Worm (Caenorhabditis elegans) whole organism, L1 larva: ENCODE measurements around the gene M03C11.3.

Source experiments
- C04F5.9 ChIP-seq: sonication (generic microtip); optimal IDR thresholded peaks from 2 replicates; lab custom pipeline; 2016; ENCODE audit warnings: missing genetic modification characterization, missing compliant biosample characterization
- C16A3.4 ChIP-seq: fragments of 150-350 bp; optimal IDR thresholded peaks from 2 replicates; lab custom pipeline; 2014; ENCODE audit warnings: missing biosample characterization, missing genetic modification characterization
- F16B12.6 ChIP-seq: fragments of 150-350 bp; optimal IDR thresholded peaks from 2 replicates; lab custom pipeline; 2014; ENCODE audit warnings: missing biosample characterization, missing genetic modification characterization
- aha-1 ChIP-seq: fragments of 150-350 bp; optimal IDR thresholded peaks from 2 replicates; lab custom pipeline; 2014; ENCODE audit warnings: missing biosample characterization, missing genetic modification characterization
- aly-2 ChIP-seq: fragments of 150-350 bp; optimal IDR thresholded peaks from 2 replicates; lab custom pipeline; 2014; ENCODE audit warnings: missing biosample characterization, missing genetic modification characterization
- blmp-1 ChIP-seq: fragments of 150-350 bp; optimal IDR thresholded peaks from 2 replicates; lab custom pipeline; 2014; ENCODE audit warnings: missing biosample characterization, missing genetic modification characterization
- ceh-8 ChIP-seq: fragments of 200-800 bp; sonication (Bioruptor generic); optimal IDR thresholded peaks from 2 replicates; lab custom pipeline; 2018; ENCODE audit warnings: mild to moderate bottlenecking, missing genetic modification characterization, moderate library complexity, missing compliant biosample characterization
- ceh-82 ChIP-seq, 3 experiments: fragments of 150-350 bp in 1 of 3; sonication (generic microtip) in 2 of 3; optimal IDR thresholded peaks; 2 replicates each; lab custom pipeline; 2014 to 2017; ENCODE audit warnings: missing biosample characterization in 3 of 3, missing genetic modification characterization in 3 of 3
- ceh-88 ChIP-seq: fragments of 200-800 bp; sonication (Bioruptor generic); IDR thresholded peaks from 2 replicates; pipeline ENCODE4 v1.3.6; 2022; ENCODE audit warnings: missing genetic modification characterization, missing compliant biosample characterization
- ces-1 ChIP-seq: fragments of 150-350 bp; optimal IDR thresholded peaks from 2 replicates; lab custom pipeline; 2014; ENCODE audit warnings: missing biosample characterization, missing genetic modification reagents, missing genetic modification characterization
- dpl-1 ChIP-seq, 3 experiments: fragments of 150-350 bp in 2 of 3; sonication (generic microtip) in 1 of 3; optimal IDR thresholded peaks; 2 replicates each; lab custom pipeline; 2014 to 2017; ENCODE audit warnings: missing biosample characterization in 3 of 3, missing genetic modification characterization in 3 of 3, missing genetic modification reagents in 3 of 3
- dsc-1 ChIP-seq: sonication (generic microtip); optimal IDR thresholded peaks from 2 replicates; lab custom pipeline; 2016; ENCODE audit warnings: mild to moderate bottlenecking, missing genetic modification characterization, missing compliant biosample characterization
- efl-1 ChIP-seq, 4 experiments: fragments of 150-350 bp; optimal IDR thresholded peaks in 3 of 4; peaks in 1 of 4; 1 replicate in 1 of 4; 2 replicates in 3 of 4; lab custom pipeline; 2014; ENCODE audit warnings: missing biosample characterization in 2 of 4, missing genetic modification characterization in 2 of 4, missing genetic modification reagents in 2 of 4
- egl-13 ChIP-seq: sonication (generic microtip); optimal IDR thresholded peaks from 2 replicates; lab custom pipeline; 2016; ENCODE audit warnings: missing genotype, missing genetic modification reagents, missing genetic modification characterization, missing compliant biosample characterization
- fkh-10 ChIP-seq: sonication (generic microtip); optimal IDR thresholded peaks from 2 replicates; lab custom pipeline; 2017; ENCODE audit warnings: missing biosample characterization, missing genetic modification reagents, missing genetic modification characterization
- fkh-8 ChIP-seq: sonication (generic microtip); optimal IDR thresholded peaks from 2 replicates; lab custom pipeline; 2016; ENCODE audit warnings: mild to moderate bottlenecking, missing genetic modification characterization, missing compliant biosample characterization
- irx-1 ChIP-seq: sonication (generic microtip); optimal IDR thresholded peaks from 2 replicates; lab custom pipeline; 2016; ENCODE audit warnings: missing genetic modification characterization, missing compliant biosample characterization
- isw-1 ChIP-seq: fragments of 200-800 bp; sonication (Bioruptor generic); IDR thresholded peaks from 2 replicates; pipeline ENCODE4 v1.3.6; 2022; ENCODE audit warnings: missing genetic modification characterization, missing compliant biosample characterization
- lin-13 ChIP-seq: fragments of 150-350 bp; optimal IDR thresholded peaks from 2 replicates; lab custom pipeline; 2014; ENCODE audit warnings: missing biosample characterization, missing genetic modification reagents, missing genetic modification characterization
- lin-14 ChIP-seq: fragments of 200-800 bp; sonication (Bioruptor generic); optimal IDR thresholded peaks from 2 replicates; lab custom pipeline; 2018; ENCODE audit warnings: mild to moderate bottlenecking, missing genetic modification characterization, moderate library complexity, missing compliant biosample characterization
- lin-15B ChIP-seq: fragments of 150-350 bp; sonication (generic microtip); optimal IDR thresholded peaks from 3 replicates; lab custom pipeline; 2014; ENCODE audit warnings: missing biosample characterization, missing genetic modification characterization
- lin-35 ChIP-seq, 2 experiments: fragments of 150-350 bp; optimal IDR thresholded peaks; 2 replicates each; lab custom pipeline; 2014; ENCODE audit warnings: missing biosample characterization in 2 of 2, missing genetic modification characterization in 2 of 2, missing genetic modification reagents in 2 of 2
- lir-3 ChIP-seq: sonication (generic microtip); optimal IDR thresholded peaks from 2 replicates; lab custom pipeline; 2016; ENCODE audit warnings: mild to moderate bottlenecking, missing genetic modification characterization, moderate library complexity, missing compliant biosample characterization; ENCODE audit not compliant: poor library complexity
- lsy-2 ChIP-seq, 2 experiments: fragments of 150-350 bp; optimal IDR thresholded peaks; 2 replicates each; lab custom pipeline; 2014; ENCODE audit warnings: missing biosample characterization in 2 of 2, missing genetic modification characterization in 2 of 2
- mab-9 ChIP-seq: fragments of 200-800 bp; sonication (Bioruptor generic); IDR thresholded peaks from 2 replicates; pipeline ENCODE4 v1.3.6; 2022; ENCODE audit warnings: missing genetic modification reagents, missing genetic modification characterization, missing compliant biosample characterization
- mep-1 ChIP-seq: fragments of 150-350 bp; optimal IDR thresholded peaks from 2 replicates; lab custom pipeline; 2014; ENCODE audit warnings: missing biosample characterization, missing genetic modification characterization
- nhr-19 ChIP-seq: fragments of 200-800 bp; sonication (Bioruptor generic); conservative IDR thresholded peaks from 2 replicates; pipeline ENCODE4 v1.3.6; 2022; ENCODE audit warnings: missing genetic modification characterization, missing compliant biosample characterization
- nhr-20 ChIP-seq: sonication (generic microtip); optimal IDR thresholded peaks from 2 replicates; lab custom pipeline; 2016; ENCODE audit warnings: mild to moderate bottlenecking, missing genetic modification characterization, missing compliant biosample characterization
- nhr-47 ChIP-seq: sonication (generic microtip); optimal IDR thresholded peaks from 2 replicates; lab custom pipeline; 2016; ENCODE audit warnings: mild to moderate bottlenecking, missing genetic modification characterization, moderate library complexity, missing compliant biosample characterization
- nhr-71 ChIP-seq: sonication (generic microtip); optimal IDR thresholded peaks from 2 replicates; lab custom pipeline; 2016; ENCODE audit warnings: mild to moderate bottlenecking, missing genetic modification characterization, moderate library complexity, missing compliant biosample characterization
- nhr-77 ChIP-seq: fragments of 150-350 bp; optimal IDR thresholded peaks from 2 replicates; lab custom pipeline; 2014; ENCODE audit warnings: missing biosample characterization, missing genetic modification characterization
- nhr-85 ChIP-seq: sonication (generic microtip); peaks from one replicate; lab custom pipeline; 2016; ENCODE audit warnings: missing genetic modification characterization, inconsistent platforms, missing compliant biosample characterization
- nhr-90 ChIP-seq: sonication (generic microtip); optimal IDR thresholded peaks from 2 replicates; lab custom pipeline; 2016; ENCODE audit warnings: mild to moderate bottlenecking, missing genetic modification characterization, missing compliant biosample characterization; ENCODE audit not compliant: poor library complexity
- rnt-1 ChIP-seq: sonication (generic microtip); optimal IDR thresholded peaks from 2 replicates; lab custom pipeline; 2016; ENCODE audit warnings: mild to moderate bottlenecking, missing genetic modification characterization, moderate library complexity, missing compliant biosample characterization
- snpc-4 ChIP-seq: fragments of 150-350 bp; optimal IDR thresholded peaks from 2 replicates; lab custom pipeline; 2014; ENCODE audit warnings: missing biosample characterization, missing genetic modification characterization
- snu-23 ChIP-seq: sonication (generic microtip); optimal IDR thresholded peaks from 2 replicates; lab custom pipeline; 2016; ENCODE audit warnings: missing genetic modification characterization, missing compliant biosample characterization
- swsn-7 ChIP-seq: sonication (generic microtip); optimal IDR thresholded peaks from 2 replicates; lab custom pipeline; 2016; ENCODE audit warnings: missing genetic modification characterization, missing compliant biosample characterization
- tbx-2 ChIP-seq: sonication (generic microtip); optimal IDR thresholded peaks from 2 replicates; lab custom pipeline; 2016; ENCODE audit warnings: missing genetic modification characterization, missing compliant biosample characterization
- unc-130 ChIP-seq: fragments of 150-350 bp; optimal IDR thresholded peaks from 2 replicates; lab custom pipeline; 2017; ENCODE audit warnings: missing biosample characterization, missing genetic modification characterization, inconsistent platforms
- unc-86 ChIP-seq: sonication (generic microtip); optimal IDR thresholded peaks from 2 replicates; lab custom pipeline; 2016; ENCODE audit warnings: missing genetic modification characterization, missing compliant biosample characterization
- unc-98 ChIP-seq: fragments of 200-800 bp; sonication (Bioruptor generic); IDR thresholded peaks from 2 replicates; pipeline ENCODE4 v1.3.6; 2022; ENCODE audit warnings: missing genetic modification characterization, missing compliant biosample characterization
- vab-15 ChIP-seq: sonication (generic microtip); optimal IDR thresholded peaks from 2 replicates; lab custom pipeline; 2017; ENCODE audit warnings: missing genotype, mild to moderate bottlenecking, missing genetic modification characterization, missing compliant biosample characterization
- xbp-1 ChIP-seq: sonication (generic microtip); optimal IDR thresholded peaks from 2 replicates; lab custom pipeline; 2016; ENCODE audit warnings: missing genetic modification characterization, missing compliant biosample characterization
- ztf-11 ChIP-seq, 2 experiments: sonication (generic microtip); optimal IDR thresholded peaks; 2 replicates each; lab custom pipeline; 2016 to 2017; ENCODE audit warnings: missing genetic modification characterization in 2 of 2, missing biosample characterization in 1 of 2, missing compliant biosample characterization in 1 of 2

Gene M03C11.3

ce11 chrIII:10432104-10432503 lies 27.2 kb downstream of the M03C11.3 start (continued):
- TF ChIP-seq tbx-2 = peak; percentile 3

DNA sequence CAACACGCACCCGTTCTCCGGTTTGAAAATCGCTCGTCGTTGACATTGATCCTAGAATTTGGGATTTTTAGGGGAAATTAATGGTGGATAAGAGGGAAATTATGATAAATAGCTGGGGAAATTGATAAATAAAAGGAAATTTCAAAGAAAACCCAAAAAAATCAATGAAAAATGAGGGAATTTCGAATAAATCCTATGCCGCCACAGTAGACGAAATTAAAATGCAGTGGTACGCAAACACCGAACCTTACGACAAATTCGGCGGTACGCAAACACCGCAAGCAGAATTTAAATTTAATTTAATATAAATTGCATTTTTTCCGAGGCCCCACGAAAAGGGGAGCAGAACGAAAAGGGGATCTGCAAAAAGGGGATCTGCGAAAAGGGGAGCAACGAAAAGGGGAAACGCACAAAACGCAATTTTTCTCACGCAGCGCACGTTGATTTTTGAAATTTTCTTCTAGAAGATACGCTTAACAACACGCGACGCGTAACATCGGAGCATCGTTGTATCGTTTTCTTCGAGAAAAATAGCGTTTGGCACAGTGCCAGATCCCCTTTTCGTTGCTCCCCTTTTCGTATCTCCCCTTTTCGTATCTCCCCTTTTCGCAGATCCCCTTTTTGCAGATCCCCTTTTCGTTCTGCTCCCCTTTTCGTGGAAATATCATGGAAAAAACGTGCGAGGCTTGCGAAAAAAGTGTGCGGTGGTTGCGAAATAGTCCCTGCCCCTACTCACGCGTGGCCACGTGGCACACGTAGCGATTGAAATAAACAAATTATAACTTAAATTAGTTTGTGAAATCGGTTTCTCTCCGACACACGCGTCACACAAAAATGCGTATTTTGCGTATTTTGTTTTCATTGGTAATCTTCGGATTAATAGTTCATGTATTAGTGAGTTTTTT lies 31.3 kb downstream of the M03C11.3 start, which contains the start of the genes smrd-1 and enu-3.1:
Gene smrd-1, minus strand, starts transcription at position 51 of the 905 bp plus-strand sequence.
Gene enu-3.1, plus strand, starts transcription at position 339 of the 905 bp plus-strand sequence.
- TF ChIP-seq C16A3.4 (tag; lab: Kevin White, UChicago) (peak; percentile 13), dsc-1 (tag; lab: Kevin White, UChicago) (peak; percentile 74), nhr-19 (GFP tag; lab: Robert Waterston, UW) (peak; percentile 78), irx-1 (tag; lab: Kevin White, UChicago) (peak; percentile 23), nhr-47 (peak; percentile 84), nhr-77 (tag; lab: Kevin White, UChicago) (peak; percentile 29), unc-86 (tag; lab: Kevin White, UChicago) (peak; percentile 62), nhr-85 (peak; percentile 64), mep-1 (peak; percentile 42), lir-3 (peak; percentile 57), ceh-82 (tag; optimal IDR thresholded peaks at IDR 0.05; lab: Kevin White, UChicago) (peak; percentile 41 to 65 (median 41)), ces-1 (peak; percentile 92), nhr-71 (tag; lab: Kevin White, UChicago) (peak; percentile 82), tbx-2 (peak; percentile 78), ceh-88 (GFP tag; lab: Robert Waterston, UW) (peak; percentile 72), fkh-8 (tag; lab: Kevin White, UChicago) (peak; percentile 80), xbp-1 (tag; lab: Kevin White, UChicago) (peak; percentile 61), ceh-8 (GFP tag; lab: Kevin White, UChicago) (peak; percentile 93), C04F5.9 (tag; lab: Kevin White, UChicago) (peak; percentile 9), unc-130 (tag; lab: Kevin White, UChicago) (peak; percentile 20), snu-23 (peak; percentile 66), isw-1 (GFP tag; lab: Robert Waterston, UW) (peak; percentile 73), efl-1 (optimal IDR thresholded peaks at IDR 0.05; lab: Kevin White, UChicago) (peak; percentile 53 to 71), efl-1 (GFP tag; optimal IDR thresholded peaks at IDR 0.05 in 1 of 2; lab: Kevin White, UChicago) (peak; percentile 73 to 96), vab-15 (tag; lab: Kevin White, UChicago) (peak; percentile 44), egl-13 (peak; percentile 63), fkh-10 (peak; percentile 82), unc-98 (GFP tag; lab: Robert Waterston, UW) (peak; percentile 63), lin-14 (peak; percentile 78), aly-2 (peak; percentile 28), blmp-1 (peak; percentile 26), swsn-7 (tag; lab: Kevin White, UChicago) (peak; percentile 70), lin-13 (peak; percentile 58), nhr-90 (peak; percentile 63), dpl-1 (GFP tag; optimal IDR thresholded peaks at IDR 0.05; lab: Kevin White, UChicago) (peak; percentile 37 to 75 (median 66)), aha-1 (tag; lab: Kevin White, UChicago) (peak; percentile 25), lin-15B (tag; lab: Kevin White, UChicago) (peak; percentile 72), F16B12.6 (tag; lab: Kevin White, UChicago) (peak; percentile 88), snpc-4 (peak; percentile 13), lin-35 (GFP tag; optimal IDR thresholded peaks at IDR 0.05; lab: Kevin White, UChicago) (peak; percentile 69 to 73), ztf-11 (tag; optimal IDR thresholded peaks at IDR 0.05; lab: Kevin White, UChicago) (peak in 1 of 2 experiments; percentile 65), rnt-1 (tag; lab: Kevin White, UChicago) (peak; percentile 59), nhr-20 (tag; lab: Kevin White, UChicago) (peak; percentile 66), lsy-2 (tag; optimal IDR thresholded peaks at IDR 0.05; lab: Kevin White, UChicago) (peak; percentile 72 to 77), mab-9 (GFP tag; lab: Robert Waterston, UW) (peak; percentile 63)
